Worm (Caenorhabditis elegans) whole organism, early embryonic: ENCODE results near the gene C06E2.5.

Source experiments
- B0310.2 ChIP-seq: sonication (generic microtip); optimal IDR thresholded peaks from 2 replicates; lab custom pipeline; 2016; ENCODE audit warnings: mild to moderate bottlenecking, missing genetic modification characterization, missing compliant biosample characterization
- ama-1 ChIP-seq: fragments of 150-350 bp; optimal IDR thresholded peaks from 2 replicates; lab custom pipeline; 2014
- hmg-4 ChIP-seq: fragments of 200-800 bp; sonication (Bioruptor generic); optimal IDR thresholded peaks from 2 replicates; lab custom pipeline; 2018; ENCODE audit warnings: mild to moderate bottlenecking, missing genetic modification characterization, missing compliant biosample characterization

- TF ChIP-seq ama-1 (lab: Kevin White, UChicago) (no peak), hmg-4 (GFP tag; lab: Kevin White, UChicago) (no peak), B0310.2 (tag; lab: Kevin White, UChicago) (no peak)
Observed at ce11 chrX:8859538-8859937, 1.8 kb upstream of the C06E2.5 start.
